Worm (Caenorhabditis elegans) whole organism, L1 larva: ENCODE measurements around the gene C34B4.2.

Experiments used
- C16A3.4 ChIP-seq: fragments of 150-350 bp; optimal IDR thresholded peaks from 2 replicates; lab custom pipeline; 2014; ENCODE audit warnings: missing biosample characterization, missing genetic modification characterization
- C34B4.2 ChIP-seq: sonication (generic microtip); optimal IDR thresholded peaks from 2 replicates; lab custom pipeline; 2017; ENCODE audit warnings: mild to moderate bottlenecking, missing genetic modification characterization, missing compliant biosample characterization
- F16B12.6 ChIP-seq: fragments of 150-350 bp; optimal IDR thresholded peaks from 2 replicates; lab custom pipeline; 2014; ENCODE audit warnings: missing biosample characterization, missing genetic modification characterization
- alr-1 ChIP-seq: fragments of 200-800 bp; sonication (Bioruptor generic); optimal IDR thresholded peaks from 2 replicates; lab custom pipeline; 2018; ENCODE audit warnings: borderline replicate concordance, mild to moderate bottlenecking, missing genetic modification characterization, missing compliant biosample characterization
- ama-1 ChIP-seq: fragments of 150-350 bp; optimal IDR thresholded peaks from 2 replicates; lab custom pipeline; 2014
- blmp-1 ChIP-seq: fragments of 150-350 bp; optimal IDR thresholded peaks from 2 replicates; lab custom pipeline; 2014; ENCODE audit warnings: missing biosample characterization, missing genetic modification characterization
- ceh-82 ChIP-seq, 3 experiments: fragments of 150-350 bp in 1 of 3; sonication (generic microtip) in 2 of 3; optimal IDR thresholded peaks; 2 replicates each; lab custom pipeline; 2014 to 2017; ENCODE audit warnings: missing biosample characterization in 3 of 3, missing genetic modification characterization in 3 of 3
- ces-1 ChIP-seq: fragments of 150-350 bp; optimal IDR thresholded peaks from 2 replicates; lab custom pipeline; 2014; ENCODE audit warnings: missing biosample characterization, missing genetic modification reagents, missing genetic modification characterization
- dpl-1 ChIP-seq, 3 experiments: fragments of 150-350 bp in 2 of 3; sonication (generic microtip) in 1 of 3; optimal IDR thresholded peaks; 2 replicates each; lab custom pipeline; 2014 to 2017; ENCODE audit warnings: missing biosample characterization in 3 of 3, missing genetic modification characterization in 3 of 3, missing genetic modification reagents in 3 of 3
- dsc-1 ChIP-seq: sonication (generic microtip); optimal IDR thresholded peaks from 2 replicates; lab custom pipeline; 2016; ENCODE audit warnings: mild to moderate bottlenecking, missing genetic modification characterization, missing compliant biosample characterization
- efl-3 ChIP-seq: fragments of 200-800 bp; sonication (Bioruptor generic); optimal IDR thresholded peaks from 2 replicates; lab custom pipeline; 2018; ENCODE audit warnings: mild to moderate bottlenecking, missing genetic modification characterization, missing compliant biosample characterization
- egl-13 ChIP-seq: sonication (generic microtip); optimal IDR thresholded peaks from 2 replicates; lab custom pipeline; 2016; ENCODE audit warnings: missing genotype, missing genetic modification reagents, missing genetic modification characterization, missing compliant biosample characterization
- egl-27 ChIP-seq, 2 experiments: fragments of 150-350 bp in 1 of 2; sonication (generic microtip); optimal IDR thresholded peaks; 3 replicates each; lab custom pipeline; 2017 to 2018; ENCODE audit warnings: missing biosample characterization in 2 of 2, missing genetic modification characterization in 2 of 2, missing genetic modification reagents in 2 of 2
- elt-2 ChIP-seq: sonication (generic microtip); optimal IDR thresholded peaks from 2 replicates; lab custom pipeline; 2016; ENCODE audit warnings: missing genetic modification characterization, mild to moderate bottlenecking, inconsistent platforms, missing compliant biosample characterization, missing genetic modification reagents
- elt-3 ChIP-seq, 6 experiments: fragments of 150-350 bp in 1 of 6; sonication (generic microtip); optimal IDR thresholded peaks; 2 replicates each; lab custom pipeline; 2017 to 2018; ENCODE audit warnings: missing biosample characterization in 6 of 6, missing genetic modification characterization in 6 of 6, inconsistent platforms in 1 of 6
- fkh-10 ChIP-seq: sonication (generic microtip); optimal IDR thresholded peaks from 2 replicates; lab custom pipeline; 2017; ENCODE audit warnings: missing biosample characterization, missing genetic modification reagents, missing genetic modification characterization
- fkh-4 ChIP-seq: sonication (generic microtip); optimal IDR thresholded peaks from 2 replicates; lab custom pipeline; 2016; ENCODE audit warnings: missing compliant biosample characterization, missing genetic modification characterization, borderline replicate concordance
- fos-1 ChIP-seq: fragments of 150-350 bp; optimal IDR thresholded peaks from 2 replicates; lab custom pipeline; 2014; ENCODE audit warnings: missing biosample characterization, missing genetic modification characterization
- hlh-4 ChIP-seq: sonication (generic microtip); optimal IDR thresholded peaks from 2 replicates; lab custom pipeline; 2016; ENCODE audit warnings: mild to moderate bottlenecking, missing genetic modification characterization, missing compliant biosample characterization
- hpl-2 ChIP-seq: fragments of 150-350 bp; optimal IDR thresholded peaks from 2 replicates; lab custom pipeline; 2014; ENCODE audit warnings: missing biosample characterization, missing genetic modification reagents, missing genetic modification characterization
- irx-1 ChIP-seq: sonication (generic microtip); optimal IDR thresholded peaks from 2 replicates; lab custom pipeline; 2016; ENCODE audit warnings: missing genetic modification characterization, missing compliant biosample characterization
- isw-1 ChIP-seq: fragments of 200-800 bp; sonication (Bioruptor generic); IDR thresholded peaks from 2 replicates; pipeline ENCODE4 v1.3.6; 2022; ENCODE audit warnings: missing genetic modification characterization, missing compliant biosample characterization
- lir-3 ChIP-seq: sonication (generic microtip); optimal IDR thresholded peaks from 2 replicates; lab custom pipeline; 2016; ENCODE audit warnings: mild to moderate bottlenecking, missing genetic modification characterization, moderate library complexity, missing compliant biosample characterization; ENCODE audit not compliant: poor library complexity
- mdl-1 ChIP-seq, 2 experiments: fragments of 150-350 bp; optimal IDR thresholded peaks; 2 replicates each; lab custom pipeline; 2014 to 2017; ENCODE audit warnings: missing biosample characterization in 2 of 2, missing genetic modification characterization in 2 of 2, inconsistent platforms in 1 of 2
- mep-1 ChIP-seq: fragments of 150-350 bp; optimal IDR thresholded peaks from 2 replicates; lab custom pipeline; 2014; ENCODE audit warnings: missing biosample characterization, missing genetic modification characterization
- nhr-11 ChIP-seq: fragments of 150-350 bp; optimal IDR thresholded peaks from 2 replicates; lab custom pipeline; 2014; ENCODE audit warnings: missing biosample characterization, missing genetic modification characterization
- nhr-12 ChIP-seq: sonication (generic microtip); optimal IDR thresholded peaks from 2 replicates; lab custom pipeline; 2017; ENCODE audit warnings: missing biosample characterization, missing genetic modification characterization
- nhr-20 ChIP-seq: sonication (generic microtip); optimal IDR thresholded peaks from 2 replicates; lab custom pipeline; 2016; ENCODE audit warnings: mild to moderate bottlenecking, missing genetic modification characterization, missing compliant biosample characterization
- nhr-71 ChIP-seq: sonication (generic microtip); optimal IDR thresholded peaks from 2 replicates; lab custom pipeline; 2016; ENCODE audit warnings: mild to moderate bottlenecking, missing genetic modification characterization, moderate library complexity, missing compliant biosample characterization
- nhr-76 ChIP-seq: sonication (generic microtip); optimal IDR thresholded peaks from 2 replicates; lab custom pipeline; 2017; ENCODE audit warnings: missing biosample characterization, missing genetic modification characterization
- nhr-84 ChIP-seq: sonication (generic microtip); optimal IDR thresholded peaks from 2 replicates; lab custom pipeline; 2017; ENCODE audit warnings: missing biosample characterization, missing genetic modification characterization
- pax-3 ChIP-seq: fragments of 200-800 bp; sonication (Bioruptor generic); optimal IDR thresholded peaks from 2 replicates; lab custom pipeline; 2018; ENCODE audit warnings: mild to moderate bottlenecking, missing genetic modification characterization, moderate library complexity, missing compliant biosample characterization
- pqm-1 ChIP-seq: sonication (generic microtip); optimal IDR thresholded peaks from 3 replicates; lab custom pipeline; 2017; ENCODE audit warnings: missing biosample characterization, missing genetic modification characterization
- rnt-1 ChIP-seq: sonication (generic microtip); optimal IDR thresholded peaks from 2 replicates; lab custom pipeline; 2016; ENCODE audit warnings: mild to moderate bottlenecking, missing genetic modification characterization, moderate library complexity, missing compliant biosample characterization
- skn-1 ChIP-seq: fragments of 150-350 bp; optimal IDR thresholded peaks from 2 replicates; lab custom pipeline; 2014; ENCODE audit warnings: missing biosample characterization, missing genetic modification characterization
- snpc-4 ChIP-seq: fragments of 150-350 bp; optimal IDR thresholded peaks from 2 replicates; lab custom pipeline; 2014; ENCODE audit warnings: missing biosample characterization, missing genetic modification characterization
- snu-23 ChIP-seq: sonication (generic microtip); optimal IDR thresholded peaks from 2 replicates; lab custom pipeline; 2016; ENCODE audit warnings: missing genetic modification characterization, missing compliant biosample characterization
- sox-4 ChIP-seq: sonication (generic microtip); optimal IDR thresholded peaks from 2 replicates; lab custom pipeline; 2016; ENCODE audit warnings: missing genetic modification characterization, missing compliant biosample characterization
- sptf-1 ChIP-seq: fragments of 150-350 bp; optimal IDR thresholded peaks from 2 replicates; lab custom pipeline; 2014; ENCODE audit warnings: missing biosample characterization, missing genetic modification characterization
- sup-37 ChIP-seq: fragments of 200-800 bp; sonication (Bioruptor generic); optimal IDR thresholded peaks from 2 replicates; lab custom pipeline; 2018; ENCODE audit warnings: mild to moderate bottlenecking, missing genetic modification characterization, missing compliant biosample characterization
- swsn-7 ChIP-seq: sonication (generic microtip); optimal IDR thresholded peaks from 2 replicates; lab custom pipeline; 2016; ENCODE audit warnings: missing genetic modification characterization, missing compliant biosample characterization
- tbx-2 ChIP-seq: sonication (generic microtip); optimal IDR thresholded peaks from 2 replicates; lab custom pipeline; 2016; ENCODE audit warnings: missing genetic modification characterization, missing compliant biosample characterization
- unc-130 ChIP-seq: fragments of 150-350 bp; optimal IDR thresholded peaks from 2 replicates; lab custom pipeline; 2017; ENCODE audit warnings: missing biosample characterization, missing genetic modification characterization, inconsistent platforms
- unc-62 ChIP-seq: fragments of 150-350 bp; optimal IDR thresholded peaks from 2 replicates; lab custom pipeline; 2014; ENCODE audit warnings: missing biosample characterization, missing genetic modification reagents, missing genetic modification characterization
- unc-86 ChIP-seq: sonication (generic microtip); optimal IDR thresholded peaks from 2 replicates; lab custom pipeline; 2016; ENCODE audit warnings: missing genetic modification characterization, missing compliant biosample characterization
- xbp-1 ChIP-seq: sonication (generic microtip); optimal IDR thresholded peaks from 2 replicates; lab custom pipeline; 2016; ENCODE audit warnings: missing genetic modification characterization, missing compliant biosample characterization
- zag-1 ChIP-seq: fragments of 150-350 bp; optimal IDR thresholded peaks from 2 replicates; lab custom pipeline; 2014; ENCODE audit warnings: missing biosample characterization, missing genetic modification characterization
- zip-4 ChIP-seq: fragments of 200-800 bp; sonication (Bioruptor generic); optimal IDR thresholded peaks from 2 replicates; lab custom pipeline; 2018; ENCODE audit warnings: mild to moderate bottlenecking, missing genetic modification characterization, moderate library complexity, missing compliant biosample characterization
- ztf-11 ChIP-seq, 2 experiments: sonication (generic microtip); optimal IDR thresholded peaks; 2 replicates each; lab custom pipeline; 2016 to 2017; ENCODE audit warnings: missing genetic modification characterization in 2 of 2, missing biosample characterization in 1 of 2, missing compliant biosample characterization in 1 of 2
- ztf-4 ChIP-seq: fragments of 150-350 bp; optimal IDR thresholded peaks from 2 replicates; lab custom pipeline; 2014; ENCODE audit warnings: missing biosample characterization, missing genetic modification characterization

C34B4.2 gene

DNA sequence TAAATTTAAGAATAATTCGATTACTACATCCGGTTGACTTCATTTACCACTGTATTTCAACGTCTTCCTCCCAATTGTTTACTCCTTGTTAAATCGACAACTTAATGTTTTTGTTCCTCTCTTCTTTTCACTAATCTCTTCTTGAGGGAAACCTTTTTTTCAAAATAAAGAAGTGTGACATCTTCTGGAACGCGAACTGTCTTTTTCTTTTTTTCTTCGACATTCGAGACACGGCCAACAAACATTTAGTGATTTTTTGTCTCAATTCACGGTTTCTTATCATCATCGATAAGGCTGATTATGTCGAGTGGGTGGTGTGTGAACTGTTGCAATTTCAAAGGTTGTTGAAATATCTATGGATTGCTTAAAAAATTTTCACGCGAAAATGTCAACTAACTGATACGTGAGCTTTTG lies 2.4 kb downstream of the C34B4.2 start (continued):
- TF ChIP-seq rnt-1 (tag; lab: Kevin White, UChicago) = no peak
- TF ChIP-seq hpl-2 = no peak
- peak in 1 of 2 experiments; percentile 29 for TF ChIP-seq mdl-1 (tag; optimal IDR thresholded peaks at IDR 0.05; lab: Kevin White, UChicago)
- TF ChIP-seq zip-4 (GFP tag; lab: Kevin White, UChicago) = no peak
- TF ChIP-seq snpc-4 = no peak
- no peak for TF ChIP-seq irx-1 (tag; lab: Kevin White, UChicago)
- peak; percentile 41 for TF ChIP-seq blmp-1 (tag; lab: Kevin White, UChicago)
- no peak for TF ChIP-seq unc-86
- no peak for TF ChIP-seq isw-1 (GFP tag; lab: Robert Waterston, UW)
- TF ChIP-seq sox-4 (tag; lab: Kevin White, UChicago) = no peak
- TF ChIP-seq ces-1 (GFP tag; lab: Kevin White, UChicago) = no peak
- no peak for TF ChIP-seq skn-1 (tag; lab: Kevin White, UChicago)
- TF ChIP-seq elt-3 (tag; optimal IDR thresholded peaks at IDR 0.05; lab: Kevin White, UChicago) = peak in 2 of 6 experiments; percentile 50 to 87
- no peak for TF ChIP-seq C34B4.2 (tag; lab: Kevin White, UChicago)
- TF ChIP-seq mep-1 (tag; lab: Kevin White, UChicago) = no peak

DNA sequence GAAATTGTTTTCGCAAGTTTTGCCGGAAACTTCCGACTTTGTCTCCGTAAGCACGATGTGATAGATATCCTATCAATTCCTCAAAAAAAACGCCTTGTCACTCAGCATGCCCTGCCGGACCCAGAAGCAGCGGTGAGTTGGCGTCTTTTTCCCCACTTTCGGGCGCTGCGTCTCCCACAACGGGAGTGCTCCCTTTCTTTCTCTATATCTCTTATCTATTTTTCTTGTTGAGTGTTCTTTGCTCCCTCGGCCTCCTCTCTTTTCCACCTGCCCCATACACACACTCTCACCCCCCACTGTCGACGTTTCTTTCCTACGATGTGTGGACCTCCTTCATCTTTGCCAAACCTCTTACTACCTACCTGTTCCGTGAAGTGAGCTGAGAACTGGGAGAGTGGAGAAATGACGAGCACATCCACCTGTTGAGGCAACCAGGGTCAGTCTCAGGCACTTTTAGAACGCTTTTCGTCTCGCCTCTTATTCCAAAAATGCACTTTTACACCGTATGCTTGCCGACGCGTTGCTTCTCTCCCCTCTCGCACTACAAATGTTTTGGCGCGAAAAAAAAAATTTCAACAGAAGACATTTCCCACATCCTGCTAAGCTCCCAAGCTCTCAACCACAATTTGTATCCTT lies 3.2 kb downstream of the C34B4.2 start:
- TF ChIP-seq zag-1 (tag; lab: Kevin White, UChicago) = no peak
- no peak for TF ChIP-seq fkh-10 (GFP tag; lab: Kevin White, UChicago)
- no peak for TF ChIP-seq nhr-84
- peak; percentile 93 for TF ChIP-seq nhr-71 (tag; lab: Kevin White, UChicago)
- peak; percentile 71 for TF ChIP-seq unc-130 (tag; lab: Kevin White, UChicago)
- TF ChIP-seq swsn-7 (tag; lab: Kevin White, UChicago) = peak; percentile 78
- no peak for TF ChIP-seq ama-1 (lab: Kevin White, UChicago)
- peak in 2 of 3 experiments; percentile 22 to 38 for TF ChIP-seq dpl-1 (GFP tag; optimal IDR thresholded peaks at IDR 0.05; lab: Kevin White, UChicago)
- TF ChIP-seq nhr-12 (tag; lab: Kevin White, UChicago) = no peak
- peak; percentile 61 for TF ChIP-seq sup-37
- TF ChIP-seq C16A3.4 (tag; lab: Kevin White, UChicago) = peak; percentile 51
- TF ChIP-seq rnt-1 (tag; lab: Kevin White, UChicago) = peak; percentile 88
- no peak for TF ChIP-seq pqm-1 (tag; lab: Kevin White, UChicago)
- TF ChIP-seq ztf-4 = peak; percentile 61
- TF ChIP-seq fkh-4 (tag; lab: Kevin White, UChicago) = peak; percentile 11
- peak; percentile 25 for TF ChIP-seq dsc-1 (tag; lab: Kevin White, UChicago)
- peak; percentile 90 for TF ChIP-seq nhr-20 (tag; lab: Kevin White, UChicago)
- no peak for TF ChIP-seq hlh-4 (tag; lab: Kevin White, UChicago)
- TF ChIP-seq nhr-11 (tag; lab: Kevin White, UChicago) = peak; percentile 28
- TF ChIP-seq tbx-2 (tag; lab: Kevin White, UChicago) = peak; percentile 70
- TF ChIP-seq F16B12.6 = no peak
- TF ChIP-seq hpl-2 = no peak
- no peak for TF ChIP-seq alr-1 (tag; lab: Kevin White, UChicago)
- TF ChIP-seq sptf-1 = no peak
- TF ChIP-seq unc-62 (GFP tag; lab: Kevin White, UChicago) = peak; percentile 55
- peak; percentile 48 for TF ChIP-seq unc-86
- TF ChIP-seq elt-3 (tag; optimal IDR thresholded peaks at IDR 0.05; lab: Kevin White, UChicago) = peak in 1 of 6 experiments; percentile 32
- TF ChIP-seq mdl-1 (tag; optimal IDR thresholded peaks at IDR 0.05; lab: Kevin White, UChicago) = peak in 1 of 2 experiments; percentile 40
- peak; percentile 57 to 86 (median 62) for TF ChIP-seq ceh-82 (tag; optimal IDR thresholded peaks at IDR 0.05; lab: Kevin White, UChicago)
- TF ChIP-seq fos-1 (tag; lab: Kevin White, UChicago) = peak; percentile 6
- no peak for TF ChIP-seq lir-3
- peak; percentile 75 for TF ChIP-seq pax-3 (tag; lab: Kevin White, UChicago)
- peak in 1 of 2 experiments; percentile 46 for TF ChIP-seq ztf-11 (tag; optimal IDR thresholded peaks at IDR 0.05; lab: Kevin White, UChicago)
- no peak for TF ChIP-seq nhr-76 (tag; lab: Kevin White, UChicago)
- no peak for TF ChIP-seq efl-3
- peak; percentile 58 for TF ChIP-seq egl-13 (tag; lab: Kevin White, UChicago)
- TF ChIP-seq xbp-1 (tag; lab: Kevin White, UChicago) = peak; percentile 61
- TF ChIP-seq snu-23 (GFP tag; lab: Kevin White, UChicago) = peak; percentile 85
- no peak for TF ChIP-seq sox-4 (tag; lab: Kevin White, UChicago)
- TF ChIP-seq egl-27 (tag; optimal IDR thresholded peaks at IDR 0.05; lab: Kevin White, UChicago) = peak; percentile 43 to 48
- TF ChIP-seq elt-2 (tag; lab: Kevin White, UChicago) = peak; percentile 24
